Worm (Caenorhabditis elegans): ENCODE results near the gene spe-36.

spe-36 gene

DNA sequence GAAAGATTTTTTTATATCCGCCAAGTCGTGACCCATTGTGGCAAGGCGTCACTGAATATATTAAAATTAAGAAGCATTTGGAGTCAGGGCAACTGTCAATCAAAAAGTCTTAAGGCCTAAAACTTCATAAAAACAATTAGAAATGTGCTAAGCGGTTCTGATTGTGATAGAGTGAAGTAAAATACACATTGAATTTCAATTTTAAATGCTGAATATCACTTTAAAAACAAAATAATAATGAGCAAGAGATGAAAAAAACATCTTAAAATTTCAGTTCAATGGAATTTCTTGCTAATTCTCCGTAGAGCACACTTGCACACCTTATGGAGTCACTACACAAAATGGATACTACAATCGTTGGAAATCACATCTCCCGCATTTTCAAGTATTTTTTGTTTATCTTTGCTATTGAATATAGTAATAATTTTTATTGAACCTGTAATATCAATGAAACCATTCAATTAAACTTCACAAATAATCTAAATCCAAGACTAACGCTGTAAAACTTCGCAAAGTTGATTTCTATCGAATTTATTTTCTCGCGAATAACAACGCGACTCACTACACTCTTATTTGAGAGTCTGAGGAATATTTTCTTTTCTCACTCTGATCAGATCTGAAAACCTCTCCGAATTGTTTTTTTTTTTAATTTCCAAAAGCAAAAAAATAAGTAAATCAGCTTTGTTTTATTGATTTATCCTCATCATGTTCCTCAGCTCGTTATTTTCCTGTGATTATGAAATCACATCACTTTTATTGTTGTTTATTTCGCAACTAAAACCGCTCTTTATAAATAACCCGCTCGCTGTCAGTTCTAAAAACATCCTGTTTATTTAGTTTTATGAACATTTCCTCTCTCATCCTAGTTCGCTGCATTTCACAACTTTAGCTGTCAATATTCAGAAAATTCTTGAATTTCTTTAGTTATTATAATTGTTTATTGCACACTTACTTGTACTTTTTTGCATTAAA lies 43.7 kb upstream of the spe-36 start, which contains the start of gene mars-1 (continued):
- TF ChIP-seq K11D2.4 (GFP tag; IDR thresholded peaks at IDR 0.05) (0 out of 2 replicates have a peak, but pooled peaks have one; percentile 31), lsy-27 (tag; optimal IDR thresholded peaks at IDR 0.05; ENCODE audit: borderline replicate concordance, insufficient read depth) (no peak), athp-1 (tag; optimal IDR thresholded peaks at IDR 0.05) (no peak), zim-3 (tag; optimal IDR thresholded peaks at IDR 0.05) (no peak), nhr-179 (tag; optimal IDR thresholded peaks at IDR 0.05) (no peak), F37B4.10 (GFP tag; IDR thresholded peaks at IDR 0.05) (no peak), Y53F4B.3 (GFP tag; IDR thresholded peaks at IDR 0.05) (no peak), hrde-1 (tag; optimal IDR thresholded peaks at IDR 0.05; ENCODE audit: borderline replicate concordance) (no peak), lin-40 (tag; optimal IDR thresholded peaks at IDR 0.05) (peak; percentile 18), lin-35 (GFP tag; optimal IDR thresholded peaks at IDR 0.05) (peak in 1 of 3 experiments; percentile 23), madf-10 (tag; optimal IDR thresholded peaks at IDR 0.05) (peak; percentile 1), bed-2 (GFP tag; IDR thresholded peaks at IDR 0.05) (no peak), nfya-2 (GFP tag; IDR thresholded peaks at IDR 0.05) (no peak), cebp-1 (GFP tag; IDR thresholded peaks at IDR 0.05) (peak; percentile 48; the same call in 1 of the 2 replicates), cebp-1 (tag; optimal IDR thresholded peaks at IDR 0.05) (peak; percentile 94), ceh-100 (GFP tag; IDR thresholded peaks at IDR 0.05) (peak; percentile 95), hmg-20 (GFP tag; IDR thresholded peaks at IDR 0.05) (no peak), lin-54 (GFP tag; optimal IDR thresholded peaks at IDR 0.05) (peak; percentile 41), F33H1.4 (GFP tag; IDR thresholded peaks at IDR 0.05) (0 out of 2 replicates have a peak, but pooled peaks have one; percentile 17), ceh-79 (tag; optimal IDR thresholded peaks at IDR 0.05) (no peak), rcor-1 (GFP tag; IDR thresholded peaks at IDR 0.05) (peak; percentile 22; the same call in 1 of the 2 replicates), ztf-6 (GFP tag; IDR thresholded peaks at IDR 0.05) (no peak), nhr-80 (tag; optimal IDR thresholded peaks at IDR 0.05) (peak; percentile 44), cebp-2 (GFP tag; IDR thresholded peaks at IDR 0.05) (no peak), Y53G8AR.9 (GFP tag; conservative IDR thresholded peaks at IDR 0.05) (no peak), aptf-3 (GFP tag; IDR thresholded peaks at IDR 0.05) (no peak), lsl-1 (GFP tag; optimal IDR thresholded peaks at IDR 0.05) (peak; percentile 43), mxl-1 (tag; optimal IDR thresholded peaks at IDR 0.05) (no peak), ceh-91 (GFP tag; IDR thresholded peaks at IDR 0.05) (no peak), F10E7.11 (tag; optimal IDR thresholded peaks at IDR 0.05) (no peak), aptf-2 (GFP tag; conservative IDR thresholded peaks at IDR 0.05) (no peak), attf-6 (GFP tag; IDR thresholded peaks at IDR 0.05) (no peak), C06A6.2 (GFP tag; conservative IDR thresholded peaks at IDR 0.05) (no peak), egrh-3 (GFP tag; IDR thresholded peaks at IDR 0.05) (no peak), B0336.3 (GFP tag; IDR thresholded peaks at IDR 0.05) (no peak), unc-130 (GFP tag; optimal IDR thresholded peaks at IDR 0.05) (peak; percentile 49), K12H6.12 (tag; optimal IDR thresholded peaks at IDR 0.05) (peak; percentile 57), ceh-27 (GFP tag; optimal IDR thresholded peaks at IDR 0.05) (peak; percentile 8), F57A8.1 (GFP tag; optimal IDR thresholded peaks at IDR 0.05) (no peak), dox-1 (GFP tag; IDR thresholded peaks at IDR 0.05) (peak; percentile 36; the same call in 1 of the 2 replicates), nfyb-1 (GFP tag; IDR thresholded peaks at IDR 0.05) (0 out of 2 replicates have a peak, but pooled peaks have one; percentile 42), repo-1 (tag; optimal IDR thresholded peaks at IDR 0.05) (no peak), madf-3 (GFP tag; IDR thresholded peaks at IDR 0.05) (no peak), ztf-28 (GFP tag; IDR thresholded peaks at IDR 0.05) (no peak), fkh-3 (tag; optimal IDR thresholded peaks at IDR 0.05) (no peak), attf-5 (GFP tag; optimal IDR thresholded peaks at IDR 0.05) (peak; percentile 54), mcd-1 (GFP tag; IDR thresholded peaks at IDR 0.05) (peak; percentile 88)

All from whole organism, young adult.